Fruit fly (Drosophila melanogaster) whole organism, adult: ENCODE results near the gene CG33648.
A peak's percentile ranks its signal among the peaks of the same experiment; 100 is the strongest.

Source experiments
- CG11617 ChIP-seq: fragments of 200-800 bp; sonication (Bioruptor generic); optimal IDR thresholded peaks from 2 replicates; lab custom pipeline; 2017; ENCODE audit warnings: mild to moderate bottlenecking, missing biosample characterization, missing genetic modification reagents, missing genetic modification characterization
- CG12768 ChIP-seq: fragments of 200-800 bp; sonication (Bioruptor generic); optimal IDR thresholded peaks from 2 replicates; lab custom pipeline; 2017; ENCODE audit warnings: missing biosample characterization, missing genetic modification characterization, mild to moderate bottlenecking, moderate library complexity, missing genetic modification reagents
- CG14711 ChIP-seq: fragments of 200-800 bp; sonication (Bioruptor generic); optimal IDR thresholded peaks from 2 replicates; lab custom pipeline; 2018; ENCODE audit warnings: missing biosample characterization, mild to moderate bottlenecking, missing genetic modification characterization, moderate library complexity
- CG7045 ChIP-seq: fragments of 200-800 bp; sonication (Bioruptor generic); optimal IDR thresholded peaks from 2 replicates; lab custom pipeline; 2017; ENCODE audit warnings: missing biosample characterization, mild to moderate bottlenecking, missing genetic modification characterization
- Clk ChIP-seq: fragments of 200-800 bp; sonication (Bioruptor generic); optimal IDR thresholded peaks from 2 replicates; lab custom pipeline; 2017; ENCODE audit warnings: missing biosample characterization, missing genetic modification characterization
- Crg-1 ChIP-seq: fragments of 200-800 bp; sonication (Bioruptor generic); optimal IDR thresholded peaks from 2 replicates; lab custom pipeline; 2016; ENCODE audit warnings: missing biosample characterization, missing genetic modification characterization
- Hr96 ChIP-seq: fragments of 200-800 bp; sonication (Bioruptor generic); optimal IDR thresholded peaks from 2 replicates; lab custom pipeline; 2016; ENCODE audit warnings: missing biosample characterization, missing genetic modification characterization
- cic ChIP-seq: fragments of 200-800 bp; sonication (Bioruptor generic); optimal IDR thresholded peaks from 2 replicates; lab custom pipeline; 2017; ENCODE audit warnings: missing biosample characterization, mild to moderate bottlenecking, missing genetic modification characterization, moderate library complexity
- cnc ChIP-seq, 2 experiments: fragments of >200 bp; optimal IDR thresholded peaks; 2 replicates each; lab custom pipeline; 2017
- kay ChIP-seq: fragments of 200-800 bp; sonication (Bioruptor generic); peaks from one replicate; lab custom pipeline; 2016; ENCODE audit warnings: missing biosample characterization, missing genetic modification characterization, borderline replicate concordance
- toe ChIP-seq: fragments of 200-800 bp; sonication (Bioruptor generic); optimal IDR thresholded peaks from 2 replicates; lab custom pipeline; 2016; ENCODE audit warnings: missing biosample characterization, missing genetic modification characterization

- TF ChIP-seq CG11617 (GFP tag; lab: Kevin White, UChicago) (no peak), toe (no peak), kay (GFP tag; lab: Kevin White, UChicago) (peak; percentile 79), cnc (optimal IDR thresholded peaks at IDR 0.05; lab: Kevin White, UChicago) (no peak), CG14711 (tag; lab: Kevin White, UChicago) (no peak), Crg-1 (GFP tag; lab: Kevin White, UChicago) (no peak), cic (GFP tag; lab: Kevin White, UChicago) (no peak), CG12768 (GFP tag; lab: Kevin White, UChicago) (no peak), CG7045 (GFP tag; lab: Kevin White, UChicago) (no peak), Hr96 (GFP tag; lab: Kevin White, UChicago) (no peak), Clk (GFP tag; lab: Kevin White, UChicago) (no peak)
Measured at dm6 chr2L:14506011-14506565, 18.0 kb upstream of the CG33648 start.
